Worm (Caenorhabditis elegans) whole organism, L4 larva: ENCODE measurements around the gene K03H1.7.
A peak's percentile ranks its signal among the peaks of the same experiment; 100 is the strongest.

ENCODE experiments used
- F26F4.8 ChIP-seq: fragments of 200-800 bp; sonication (Bioruptor generic); conservative IDR thresholded peaks from 2 replicates; pipeline ENCODE4 v1.3.6; 2022; ENCODE audit warnings: missing genetic modification characterization, missing compliant biosample characterization
- F49E8.2 ChIP-seq: sonication (generic microtip); optimal IDR thresholded peaks from 2 replicates; lab custom pipeline; 2016; ENCODE audit warnings: missing compliant biosample characterization, mild to moderate bottlenecking, missing genetic modification characterization, borderline replicate concordance
- Y105C5A.15 ChIP-seq: fragments of 200-800 bp; sonication (Bioruptor generic); IDR thresholded peaks from 2 replicates; pipeline ENCODE4 v1.3.6; 2022; ENCODE audit warnings: missing genetic modification characterization, missing compliant biosample characterization
- Y5F2A.4 ChIP-seq: fragments of 200-800 bp; sonication (Bioruptor generic); optimal IDR thresholded peaks from 2 replicates; lab custom pipeline; 2018; ENCODE audit warnings: mild to moderate bottlenecking, missing genetic modification characterization, missing compliant biosample characterization
- ceh-28 ChIP-seq: fragments of 150-350 bp; optimal IDR thresholded peaks from 2 replicates; lab custom pipeline; 2014; ENCODE audit warnings: missing biosample characterization, missing genetic modification reagents, missing genetic modification characterization
- cey-2 ChIP-seq: sonication (generic microtip); optimal IDR thresholded peaks from 3 replicates; lab custom pipeline; 2017; ENCODE audit warnings: missing genetic modification characterization, mild to moderate bottlenecking, missing compliant biosample characterization, antibody characterized with exemption, borderline replicate concordance; ENCODE audit not compliant: insufficient read depth
- daf-12 ChIP-seq: fragments of 150-350 bp; optimal IDR thresholded peaks from 2 replicates; lab custom pipeline; 2014; ENCODE audit warnings: missing biosample characterization, missing genetic modification reagents, missing genetic modification characterization
- daf-16 ChIP-seq, 3 experiments: sonication (generic microtip); optimal IDR thresholded peaks; 2 replicates each; lab custom pipeline; 2016 to 2017; ENCODE audit warnings: missing genetic modification characterization in 3 of 3, missing genetic modification reagents in 3 of 3, mild to moderate bottlenecking in 2 of 3, missing compliant biosample characterization in 2 of 3, missing biosample characterization in 1 of 3, moderate library complexity in 1 of 3
- daf-8 ChIP-seq: fragments of 200-800 bp; sonication (Bioruptor generic); IDR thresholded peaks from 2 replicates; pipeline ENCODE4 v1.3.6; 2022; ENCODE audit warnings: missing genetic modification characterization, missing compliant biosample characterization
- dmd-6 ChIP-seq: fragments of 200-800 bp; sonication (Bioruptor generic); IDR thresholded peaks from 2 replicates; pipeline ENCODE4 v1.3.6; 2022; ENCODE audit warnings: missing genetic modification reagents, missing genetic modification characterization, missing compliant biosample characterization
- duxl-1 ChIP-seq: sonication (generic microtip); optimal IDR thresholded peaks from 2 replicates; lab custom pipeline; 2016; ENCODE audit warnings: mild to moderate bottlenecking, missing genetic modification characterization, moderate library complexity, missing compliant biosample characterization; ENCODE audit not compliant: poor library complexity
- dve-1 ChIP-seq: sonication (generic microtip); optimal IDR thresholded peaks from 2 replicates; lab custom pipeline; 2017; ENCODE audit warnings: antibody characterized with exemption, mild to moderate bottlenecking, missing genetic modification characterization, missing compliant biosample characterization; ENCODE audit not compliant: insufficient read depth
- egl-27 ChIP-seq: sonication (generic microtip); optimal IDR thresholded peaks from 3 replicates; lab custom pipeline; 2017; ENCODE audit warnings: missing biosample characterization, missing genetic modification reagents, missing genetic modification characterization
- egl-43 ChIP-seq: fragments of 200-800 bp; sonication (Bioruptor generic); IDR thresholded peaks from 2 replicates; pipeline ENCODE4 v1.3.6; 2022; ENCODE audit warnings: missing genetic modification reagents, missing genetic modification characterization, missing compliant biosample characterization
- fos-1 ChIP-seq: fragments of 150-350 bp; optimal IDR thresholded peaks from 2 replicates; lab custom pipeline; 2014; ENCODE audit warnings: missing biosample characterization, missing genetic modification characterization
- hlh-11 ChIP-seq: fragments of 200-800 bp; sonication (Bioruptor generic); optimal IDR thresholded peaks from 2 replicates; lab custom pipeline; 2018; ENCODE audit warnings: mild to moderate bottlenecking, missing genetic modification characterization, missing compliant biosample characterization
- jun-1 ChIP-seq: fragments of 150-350 bp; optimal IDR thresholded peaks from 2 replicates; lab custom pipeline; 2014; ENCODE audit warnings: missing biosample characterization, missing genetic modification reagents, missing genetic modification characterization
- lin-29 ChIP-seq: fragments of 200-800 bp; sonication (Bioruptor generic); IDR thresholded peaks from 2 replicates; pipeline ENCODE4 v1.3.6; 2022; ENCODE audit warnings: missing genetic modification reagents, missing genetic modification characterization, missing compliant biosample characterization
- lin-38 ChIP-seq: fragments of 200-800 bp; sonication (Bioruptor generic); IDR thresholded peaks from 2 replicates; pipeline ENCODE4 v1.3.6; 2022; ENCODE audit warnings: missing genetic modification reagents, missing genetic modification characterization, missing compliant biosample characterization
- lsy-2 ChIP-seq, 2 experiments: fragments of 150-350 bp in 1 of 2; sonication (generic microtip) in 1 of 2; optimal IDR thresholded peaks; 2 replicates each; lab custom pipeline; 2014 to 2017; ENCODE audit warnings: missing biosample characterization in 2 of 2, missing genetic modification characterization in 2 of 2
- mdl-1 ChIP-seq, 2 experiments: fragments of 150-350 bp in 1 of 2; sonication (generic microtip) in 1 of 2; optimal IDR thresholded peaks; 2 replicates each; lab custom pipeline; 2014 to 2017; ENCODE audit warnings: missing biosample characterization in 2 of 2, missing genetic modification characterization in 2 of 2
- mdt-29 ChIP-seq: fragments of 200-800 bp; sonication (Bioruptor generic); IDR thresholded peaks from 2 replicates; pipeline ENCODE4 v1.3.6; 2022; ENCODE audit warnings: missing genetic modification reagents, missing genetic modification characterization, missing compliant biosample characterization
- mes-2 ChIP-seq: sonication (generic microtip); optimal IDR thresholded peaks from 2 replicates; lab custom pipeline; 2016; ENCODE audit warnings: missing genotype, mild to moderate bottlenecking, missing genetic modification characterization, missing compliant biosample characterization; ENCODE audit not compliant: poor library complexity, severe bottlenecking
- mxl-2 ChIP-seq: fragments of 200-800 bp; sonication (Bioruptor generic); conservative IDR thresholded peaks from 2 replicates; pipeline ENCODE4 v1.3.6; 2022; ENCODE audit warnings: missing genetic modification reagents, missing genetic modification characterization, missing compliant biosample characterization
- nhr-28 ChIP-seq: fragments of 150-350 bp; optimal IDR thresholded peaks from 2 replicates; lab custom pipeline; 2014; ENCODE audit warnings: missing biosample characterization, missing genetic modification characterization
- nhr-41 ChIP-seq: fragments of 200-800 bp; sonication (Bioruptor generic); IDR thresholded peaks from 2 replicates; pipeline ENCODE4 v1.3.6; 2022; ENCODE audit warnings: missing genetic modification reagents, missing genetic modification characterization, missing compliant biosample characterization
- nhr-6 ChIP-seq: fragments of 150-350 bp; optimal IDR thresholded peaks from 2 replicates; lab custom pipeline; 2014; ENCODE audit warnings: missing biosample characterization, missing genetic modification characterization
- set-16 ChIP-seq: fragments of 200-800 bp; sonication (Bioruptor generic); IDR thresholded peaks from 2 replicates; pipeline ENCODE4 v1.3.6; 2022; ENCODE audit warnings: missing genetic modification reagents, missing genetic modification characterization, missing compliant biosample characterization
- snpc-4 ChIP-seq: fragments of 150-350 bp; optimal IDR thresholded peaks from 2 replicates; lab custom pipeline; 2014; ENCODE audit warnings: missing biosample characterization, missing genetic modification characterization
- spr-1 ChIP-seq: sonication (generic microtip); optimal IDR thresholded peaks from 2 replicates; lab custom pipeline; 2016; ENCODE audit warnings: mild to moderate bottlenecking, missing genetic modification characterization, missing compliant biosample characterization
- tag-97 ChIP-seq: fragments of 200-800 bp; sonication (Bioruptor generic); IDR thresholded peaks from 2 replicates; pipeline ENCODE4 v1.3.6; 2022; ENCODE audit warnings: missing genetic modification characterization, missing compliant biosample characterization
- unc-39 ChIP-seq: sonication (generic microtip); optimal IDR thresholded peaks from 2 replicates; lab custom pipeline; 2017; ENCODE audit warnings: missing biosample characterization, missing genetic modification characterization
- unc-62 ChIP-seq, 3 experiments: fragments of 150-350 bp in 1 of 3; sonication (generic microtip); optimal IDR thresholded peaks in 2 of 3; peaks in 1 of 3; 1 replicate in 1 of 3; 2 replicates in 2 of 3; lab custom pipeline; 2014 to 2017; ENCODE audit warnings: missing biosample characterization in 3 of 3, missing genetic modification characterization in 3 of 3, missing genetic modification reagents in 3 of 3, missing genotype in 1 of 3
- zag-1 ChIP-seq: fragments of 150-350 bp; optimal IDR thresholded peaks from 2 replicates; lab custom pipeline; 2014; ENCODE audit warnings: missing biosample characterization, missing genetic modification characterization

Gene K03H1.7

DNA sequence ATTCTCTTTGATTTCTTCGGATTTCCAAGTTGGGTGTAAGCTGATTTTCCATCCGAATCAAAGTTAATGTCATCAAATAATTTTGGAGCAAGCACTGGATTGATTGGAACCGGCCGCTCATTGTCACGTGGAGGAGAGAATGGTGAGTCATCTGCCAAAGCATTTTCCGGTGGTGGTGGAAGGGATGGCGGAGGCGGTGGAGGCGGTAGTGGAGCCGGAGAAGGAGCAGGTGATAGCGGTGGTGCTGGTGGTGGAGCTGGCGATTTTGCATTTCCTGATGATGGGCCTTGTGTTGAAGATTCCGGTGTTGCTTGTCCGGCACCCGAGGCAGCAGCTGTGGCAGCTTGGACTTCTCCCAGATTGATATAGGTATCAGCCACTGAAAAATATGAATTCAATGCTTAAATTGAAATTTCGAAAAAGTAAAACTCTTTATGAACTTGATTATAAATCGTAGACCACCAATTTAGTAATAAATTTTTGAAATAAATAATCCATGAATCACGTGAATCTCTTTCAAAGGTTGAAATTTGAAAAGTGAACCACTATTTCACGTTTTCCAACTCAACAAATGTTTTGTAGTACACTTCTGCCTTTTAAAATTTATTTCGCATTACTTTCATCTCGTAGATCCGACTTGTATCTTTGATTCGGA is 6.1 kb upstream of the K03H1.7 start, which contains the start of the genes K03H1.9 and K03H1.12:
Gene K03H1.9, minus strand, starts transcription at position 471 of the 655 bp plus-strand sequence.
Gene K03H1.12, plus strand, starts transcription at position 605 of the 655 bp plus-strand sequence.
- TF ChIP-seq tag-97 (GFP tag; lab: Robert Waterston, UW) (no peak), set-16 (peak; percentile 87), egl-27 (tag; lab: Kevin White, UChicago) (no peak), egl-43 (GFP tag; lab: Robert Waterston, UW) (0 out of 2 replicates have a peak, but pooled peaks have one; percentile 50), unc-39 (tag; lab: Kevin White, UChicago) (no peak)

DNA sequence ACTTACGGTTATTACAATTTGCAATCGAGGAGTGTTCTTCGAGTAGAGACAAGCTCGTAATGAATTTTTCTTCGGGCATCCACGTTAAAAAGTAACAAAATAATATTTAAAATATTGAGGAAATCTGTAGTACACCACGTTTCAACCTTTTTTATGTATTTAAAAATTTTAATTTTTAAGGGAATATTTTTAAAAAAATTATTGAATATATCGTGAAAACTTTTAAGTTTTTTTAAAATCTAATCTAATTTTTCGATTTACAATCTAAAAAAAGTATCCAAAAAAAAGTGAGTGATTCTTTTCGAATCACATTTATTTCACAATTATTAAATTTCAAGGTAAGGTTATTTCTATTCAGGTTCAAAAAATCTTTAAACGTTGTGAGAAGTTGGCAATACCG is 2.5 kb upstream of the K03H1.7 start, which contains the start of gene gln-2:
Gene gln-2, minus strand, starts transcription at position 101 of the 400 bp plus-strand sequence.
- TF ChIP-seq lsy-2 (tag; optimal IDR thresholded peaks at IDR 0.05; lab: Kevin White, UChicago) (no peak), mdt-29 (GFP tag; lab: Robert Waterston, UW) (no peak), nhr-28 (tag; lab: Kevin White, UChicago) (no peak), duxl-1 (tag; lab: Kevin White, UChicago) (no peak)
- TF ChIP-seq, all 104 proteins: peak for 0

DNA sequence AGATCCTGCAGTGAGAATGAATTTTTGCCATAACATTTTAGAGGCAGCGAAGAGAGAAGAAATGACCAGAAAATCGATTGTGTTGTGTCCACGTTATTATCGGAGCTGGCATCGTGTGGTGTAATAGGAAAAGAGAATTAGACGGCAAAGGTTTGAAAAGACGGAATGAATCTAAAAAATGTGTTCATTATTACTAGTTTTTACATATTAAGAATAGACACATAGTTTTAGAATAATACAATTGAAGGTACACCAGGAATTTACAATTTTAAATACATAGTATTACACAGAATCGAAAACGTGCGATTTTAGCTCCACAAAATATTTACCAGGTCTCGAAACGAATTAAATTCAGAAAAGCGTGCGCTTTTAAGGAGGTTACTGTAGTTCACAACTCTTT is 3.0 kb downstream of the K03H1.7 start, which contains the start of gene K03H1.13:
Gene K03H1.13, minus strand, starts transcription at position 101 of the 400 bp plus-strand sequence.
- TF ChIP-seq F26F4.8 (GFP tag; lab: Robert Waterston, UW), result no peak
- TF ChIP-seq egl-27 (tag; lab: Kevin White, UChicago), result no peak
- no peak for TF ChIP-seq daf-16 (GFP tag; optimal IDR thresholded peaks at IDR 0.05; lab: Kevin White, UChicago)
- TF ChIP-seq daf-16 (tag; optimal IDR thresholded peaks at IDR 0.05; lab: Kevin White, UChicago), result no peak
- TF ChIP-seq daf-12 (tag; lab: Kevin White, UChicago), result no peak
- TF ChIP-seq ceh-28, result no peak
- no peak for TF ChIP-seq snpc-4 (tag; lab: Kevin White, UChicago)
- TF ChIP-seq mdl-1 (tag; optimal IDR thresholded peaks at IDR 0.05; lab: Kevin White, UChicago), result no peak
- TF ChIP-seq F49E8.2 (tag; lab: Kevin White, UChicago), result no peak
- no peak for TF ChIP-seq fos-1 (tag; lab: Kevin White, UChicago)
- no peak for TF ChIP-seq lsy-2 (tag; optimal IDR thresholded peaks at IDR 0.05; lab: Kevin White, UChicago)
- no peak for TF ChIP-seq Y105C5A.15
- no peak for TF ChIP-seq daf-8 (GFP tag; lab: Robert Waterston, UW)

DNA sequence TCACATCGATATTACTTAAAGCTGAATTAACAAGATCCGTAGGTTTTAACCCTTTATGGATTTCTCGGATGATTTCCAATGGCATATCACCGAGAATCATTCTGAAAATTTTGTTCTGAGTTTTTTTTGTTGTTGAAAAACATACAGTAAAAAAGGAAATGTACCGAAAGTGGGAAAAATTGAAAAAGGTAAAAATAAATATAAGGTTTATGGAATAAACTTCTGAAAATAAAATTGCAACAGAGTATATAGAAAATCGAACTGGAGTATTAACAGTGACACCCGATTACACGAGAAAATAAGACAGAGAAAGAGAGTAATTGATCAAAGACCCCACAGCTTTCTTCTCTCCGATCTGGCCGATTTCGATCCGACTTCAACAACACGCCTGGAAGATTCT is 4.7 kb downstream of the K03H1.7 start, which contains the start of gene K03H1.11:
Gene K03H1.11, minus strand, starts transcription at position 101 of the 400 bp plus-strand sequence.
- TF ChIP-seq unc-62 (GFP tag; optimal IDR thresholded peaks at IDR 0.05 in 1 of 2; lab: Kevin White, UChicago), result peak in 1 of 2 experiments; percentile 31
- no peak for TF ChIP-seq unc-62 (tag; optimal IDR thresholded peaks at IDR 0.05; lab: Kevin White, UChicago)
- no peak for TF ChIP-seq Y5F2A.4 (GFP tag; lab: Kevin White, UChicago)

DNA sequence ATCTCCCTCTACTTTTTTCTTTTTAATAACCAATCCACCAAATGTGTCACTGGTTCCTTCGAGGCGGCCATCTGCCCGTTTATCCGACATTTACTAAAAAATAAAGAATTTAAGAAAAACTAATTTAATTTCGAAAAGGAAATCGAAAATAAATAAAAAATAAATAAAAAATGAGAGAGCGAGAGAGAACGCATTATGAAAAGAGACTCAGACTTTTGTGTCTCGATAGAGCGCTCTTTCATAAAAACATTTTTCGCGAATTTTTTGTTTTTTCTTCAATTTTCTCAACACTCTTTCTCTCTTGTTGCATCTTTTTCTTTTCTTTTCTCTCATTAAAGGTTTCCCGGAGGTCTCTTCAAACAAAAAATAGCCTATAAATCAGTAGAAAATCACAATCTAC is 8.9 kb downstream of the K03H1.7 start, which contains the start of gene mog-1:
Gene mog-1, minus strand, starts transcription at position 93 of the 400 bp plus-strand sequence.
- peak; percentile 18 for TF ChIP-seq nhr-28 (tag; lab: Kevin White, UChicago)
- no peak for TF ChIP-seq Y105C5A.15
- peak; percentile 17 for TF ChIP-seq mes-2 (tag; lab: Kevin White, UChicago)
- TF ChIP-seq lin-38, result peak; percentile 44
- peak in 1 of 2 experiments; percentile 53 for TF ChIP-seq lsy-2 (tag; optimal IDR thresholded peaks at IDR 0.05; lab: Kevin White, UChicago)
- no peak for TF ChIP-seq lin-29 (GFP tag; lab: Robert Waterston, UW)
- TF ChIP-seq daf-16 (GFP tag; optimal IDR thresholded peaks at IDR 0.05; lab: Kevin White, UChicago), result no peak
- TF ChIP-seq daf-16 (tag; optimal IDR thresholded peaks at IDR 0.05; lab: Kevin White, UChicago), result peak; percentile 19

DNA sequence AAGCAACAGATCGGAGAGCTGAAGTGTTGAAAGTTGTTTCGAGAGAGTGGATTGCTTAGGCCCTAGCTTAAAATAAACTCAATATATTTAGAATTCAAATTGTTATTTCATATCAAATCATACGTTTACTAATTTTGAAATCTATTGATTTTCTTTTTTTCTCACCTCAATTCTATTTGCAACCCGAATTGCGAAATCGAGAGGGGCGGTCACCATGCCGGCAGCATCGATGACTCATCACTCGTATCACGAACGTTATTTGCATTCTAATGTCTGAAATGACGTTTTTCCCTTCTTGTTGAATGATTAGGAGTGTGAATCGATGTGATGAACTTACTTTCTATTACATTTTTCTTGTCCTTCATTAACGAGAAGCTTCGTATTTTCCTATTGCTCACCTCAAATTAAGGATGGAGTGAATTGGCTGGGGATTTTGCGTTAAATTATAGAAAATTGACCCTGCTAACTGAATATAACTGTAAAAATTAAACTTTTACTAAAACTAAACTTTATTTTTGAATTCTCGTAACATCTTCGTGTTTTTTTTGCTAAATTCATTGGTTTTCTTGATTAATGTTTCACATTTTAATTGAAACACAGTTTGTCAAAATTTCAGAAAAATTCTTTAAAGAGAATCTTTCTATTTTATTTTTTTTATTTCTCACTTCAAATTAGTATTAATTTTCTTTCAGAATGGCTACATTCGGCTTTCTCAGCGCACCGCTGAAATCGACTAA is 9.6 kb downstream of the K03H1.7 start, which contains the start of gene alx-1:
Gene alx-1, plus strand, starts transcription at position 687 of the 737 bp plus-strand sequence.
- TF ChIP-seq hlh-11 (tag; lab: Kevin White, UChicago) (peak; percentile 23), nhr-41 (GFP tag; lab: Robert Waterston, UW) (no peak), mes-2 (tag; lab: Kevin White, UChicago) (peak; percentile 49), dmd-6 (GFP tag; lab: Robert Waterston, UW) (peak; percentile 45; the same call in 1 of the 2 replicates), fos-1 (tag; lab: Kevin White, UChicago) (no peak), jun-1 (tag; lab: Kevin White, UChicago) (peak; percentile 19), zag-1 (tag; lab: Kevin White, UChicago) (no peak), nhr-6 (peak; percentile 35), mxl-2 (no peak), duxl-1 (tag; lab: Kevin White, UChicago) (no peak), spr-1 (tag; lab: Kevin White, UChicago) (no peak), cey-2 (tag; lab: Kevin White, UChicago) (no peak), dve-1 (tag; lab: Kevin White, UChicago) (peak; percentile 31)
